Worm (Caenorhabditis elegans) whole organism, L3 larva: ENCODE measurements around the gene C34F11.2.

Experiments
- fkh-10 ChIP-seq: sonication (generic microtip); optimal IDR thresholded peaks from 2 replicates; lab custom pipeline; 2017; ENCODE audit warnings: missing biosample characterization, missing genetic modification reagents, missing genetic modification characterization
- sea-2 ChIP-seq: fragments of 150-350 bp; sonication (generic microtip); optimal IDR thresholded peaks from 4 replicates; lab custom pipeline; 2014; ENCODE audit warnings: missing biosample characterization, missing genetic modification reagents, missing genetic modification characterization

ce11 chrII:5220648-5221047 lies 8.6 kb downstream of the C34F11.2 start:
- TF ChIP-seq sea-2 (GFP tag; lab: Kevin White, UChicago) (no peak), fkh-10 (no peak)
